Fruit fly (Drosophila melanogaster) whole organism, embryonic: ENCODE measurements around the gene Fdh.
A peak's percentile ranks its signal among the peaks of the same experiment; 100 is the strongest.

Experiments used
- CG11085 ChIP-seq: fragments of 200-800 bp; sonication (Bioruptor generic); IDR thresholded peaks from 2 replicates; pipeline ENCODE4 v1.3.6; 2022; ENCODE audit warnings: missing biosample characterization, missing genetic modification characterization
- CG11398 ChIP-seq: fragments of 200-800 bp; sonication (Bioruptor generic); optimal IDR thresholded peaks from 2 replicates; lab custom pipeline; 2016; ENCODE audit warnings: missing biosample characterization, missing genetic modification characterization
- CG11456 ChIP-seq: fragments of 200-800 bp; sonication (Bioruptor generic); IDR thresholded peaks from 3 replicates; pipeline ENCODE4 v1.3.6; 2022; ENCODE audit warnings: missing biosample characterization, missing genetic modification characterization
- CG12219 ChIP-seq: fragments of 200-800 bp; sonication (Bioruptor generic); optimal IDR thresholded peaks from 3 replicates; lab custom pipeline; 2018; ENCODE audit warnings: missing biosample characterization, mild to moderate bottlenecking, missing genetic modification characterization
- CG12236 ChIP-seq: fragments of 200-800 bp; sonication (Bioruptor generic); optimal IDR thresholded peaks from 2 replicates; lab custom pipeline; 2016; ENCODE audit warnings: missing biosample characterization, missing genetic modification characterization
- CG13775 ChIP-seq: fragments of 200-800 bp; sonication (Bioruptor generic); optimal IDR thresholded peaks from 3 replicates; lab custom pipeline; 2017; ENCODE audit warnings: missing biosample characterization, mild to moderate bottlenecking, missing genetic modification characterization
- CG17186 ChIP-seq: fragments of 200-800 bp; sonication (Bioruptor generic); optimal IDR thresholded peaks from 3 replicates; lab custom pipeline; 2017; ENCODE audit warnings: missing biosample characterization, missing genetic modification reagents, missing genetic modification characterization
- CG17385 ChIP-seq: fragments of 200-800 bp; sonication (Bioruptor generic); optimal IDR thresholded peaks from 3 replicates; lab custom pipeline; 2018; ENCODE audit warnings: missing biosample characterization, mild to moderate bottlenecking, missing genetic modification characterization
- CG2678 ChIP-seq: fragments of 200-800 bp; sonication (Bioruptor generic); optimal IDR thresholded peaks from 3 replicates; lab custom pipeline; 2019; ENCODE audit warnings: missing biosample characterization, mild to moderate bottlenecking, missing genetic modification characterization, moderate library complexity
- CG32532 ChIP-seq: fragments of 200-800 bp; sonication (Bioruptor generic); IDR thresholded peaks from 2 replicates; pipeline ENCODE4 v1.3.6; 2022; ENCODE audit warnings: missing biosample characterization, missing genetic modification characterization
- CG4328 ChIP-seq: fragments of 200-800 bp; sonication (Bioruptor generic); optimal IDR thresholded peaks from 3 replicates; lab custom pipeline; 2017; ENCODE audit warnings: missing biosample characterization, missing genetic modification reagents, missing genetic modification characterization
- CG43689 ChIP-seq: fragments of 200-800 bp; sonication (Bioruptor generic); IDR thresholded peaks from 2 replicates; pipeline ENCODE4 v1.3.6; 2022; ENCODE audit warnings: missing biosample characterization, missing genetic modification characterization
- CG4404 ChIP-seq: fragments of 200-800 bp; sonication (Bioruptor generic); IDR thresholded peaks from 2 replicates; pipeline ENCODE4 v1.3.6; 2022; ENCODE audit warnings: missing biosample characterization, missing genetic modification characterization
- CG6272 ChIP-seq: fragments of 200-800 bp; sonication (Bioruptor generic); IDR thresholded peaks from 2 replicates; pipeline ENCODE4 v1.3.6; 2022; ENCODE audit warnings: missing biosample characterization, missing genetic modification characterization
- CG7556 ChIP-seq: fragments of 200-800 bp; sonication (Bioruptor generic); optimal IDR thresholded peaks from 2 replicates; lab custom pipeline; 2017; ENCODE audit warnings: missing biosample characterization, mild to moderate bottlenecking, missing genetic modification characterization
- CG7839 ChIP-seq: fragments of 200-800 bp; sonication (Bioruptor generic); optimal IDR thresholded peaks from 3 replicates; lab custom pipeline; 2018; ENCODE audit warnings: missing biosample characterization, mild to moderate bottlenecking, missing genetic modification characterization, moderate library complexity
- CG9609 ChIP-seq: fragments of 200-800 bp; sonication (Bioruptor generic); optimal IDR thresholded peaks from 3 replicates; lab custom pipeline; 2016; ENCODE audit warnings: missing biosample characterization, missing genetic modification characterization
- CG9727 ChIP-seq: fragments of 200-800 bp; sonication (Bioruptor generic); optimal IDR thresholded peaks from 3 replicates; lab custom pipeline; 2017; ENCODE audit warnings: missing biosample characterization, mild to moderate bottlenecking, missing genetic modification characterization
- CG9797 ChIP-seq: fragments of 200-800 bp; sonication (Bioruptor generic); optimal IDR thresholded peaks from 3 replicates; lab custom pipeline; 2018; ENCODE audit warnings: missing biosample characterization, mild to moderate bottlenecking, missing genetic modification characterization
- CG9876 ChIP-seq: fragments of 200-800 bp; sonication (Bioruptor generic); optimal IDR thresholded peaks from 2 replicates; lab custom pipeline; 2016; ENCODE audit warnings: missing biosample characterization, missing genetic modification characterization
- Elba2 ChIP-seq: fragments of 200-800 bp; sonication (Bioruptor generic); optimal IDR thresholded peaks from 3 replicates; lab custom pipeline; 2016; ENCODE audit warnings: missing biosample characterization, missing genetic modification characterization
- Ets65A ChIP-seq: fragments of 200-800 bp; sonication (Bioruptor generic); peaks from one replicate; lab custom pipeline; 2016; ENCODE audit warnings: missing biosample characterization, missing genetic modification characterization
- Ets97D ChIP-seq: fragments of 200-800 bp; sonication (Bioruptor generic); optimal IDR thresholded peaks from 3 replicates; lab custom pipeline; 2016; ENCODE audit warnings: missing biosample characterization, missing genetic modification characterization
- Fer3 ChIP-seq: fragments of 200-800 bp; sonication (Bioruptor generic); optimal IDR thresholded peaks from 2 replicates; lab custom pipeline; 2018; ENCODE audit warnings: missing biosample characterization, mild to moderate bottlenecking, missing genetic modification characterization, moderate library complexity
- HLH3B ChIP-seq: fragments of 200-800 bp; sonication (Bioruptor generic); IDR thresholded peaks from 2 replicates; pipeline ENCODE4 v1.3.6; 2022; ENCODE audit warnings: missing biosample characterization, missing genetic modification characterization
- Kr ChIP-seq: fragments of 200-800 bp; sonication (Bioruptor generic); optimal IDR thresholded peaks from 2 replicates; lab custom pipeline; 2017; ENCODE audit warnings: missing biosample characterization, mild to moderate bottlenecking, missing genetic modification characterization
- Mrtf ChIP-seq: fragments of 200-800 bp; sonication (Bioruptor generic); IDR thresholded peaks from 3 replicates; pipeline ENCODE4 v1.3.6; 2022; ENCODE audit warnings: missing biosample characterization, missing genetic modification characterization
- Stat92E ChIP-seq, 3 experiments: fragments of >200 bp in 2 of 3; fragments of 200-800 bp in 1 of 3; sonication (Bioruptor generic) in 1 of 3; optimal IDR thresholded peaks; 2 replicates each; lab custom pipeline; 2017 to 2019; ENCODE audit warnings: missing biosample characterization in 3 of 3, missing genetic modification characterization in 3 of 3, mild to moderate bottlenecking in 1 of 3, moderate library complexity in 1 of 3
- Xrp1 ChIP-seq: fragments of 200-800 bp; sonication (Bioruptor generic); IDR thresholded peaks from 2 replicates; pipeline ENCODE4 v1.3.6; 2022; ENCODE audit warnings: missing biosample characterization, missing genetic modification characterization
- aop ChIP-seq: fragments of 200-800 bp; sonication (Bioruptor generic); IDR thresholded peaks from 2 replicates; pipeline ENCODE4 v1.3.6; 2022; ENCODE audit warnings: missing biosample characterization, missing genetic modification characterization
- ap ChIP-seq: fragments of 200-800 bp; sonication (Bioruptor generic); IDR thresholded peaks from 2 replicates; pipeline ENCODE4 v1.3.6; 2022; ENCODE audit warnings: missing biosample characterization, missing genetic modification characterization
- bowl ChIP-seq: fragments of 200-800 bp; sonication (Bioruptor generic); IDR thresholded peaks from 2 replicates; pipeline ENCODE4 v1.3.6; 2022; ENCODE audit warnings: missing biosample characterization, missing genetic modification characterization
- caup ChIP-seq: fragments of 200-800 bp; sonication (Bioruptor generic); optimal IDR thresholded peaks from 3 replicates; lab custom pipeline; 2017; ENCODE audit warnings: missing biosample characterization, mild to moderate bottlenecking, missing genetic modification characterization, moderate library complexity; ENCODE audit not compliant: severe bottlenecking
- cg ChIP-seq: fragments of 200-800 bp; sonication (Bioruptor generic); optimal IDR thresholded peaks from 3 replicates; lab custom pipeline; 2019; ENCODE audit warnings: missing biosample characterization, mild to moderate bottlenecking, missing genetic modification characterization, moderate library complexity
- disco-r ChIP-seq: fragments of 200-800 bp; sonication (Bioruptor generic); optimal IDR thresholded peaks from 2 replicates; lab custom pipeline; 2016; ENCODE audit warnings: missing biosample characterization, missing genetic modification characterization
- dpn ChIP-seq, 2 experiments: fragments of 200-800 bp; sonication (Bioruptor generic); optimal IDR thresholded peaks; 3 replicates each; lab custom pipeline; 2016; ENCODE audit warnings: missing biosample characterization in 2 of 2, missing genetic modification characterization in 2 of 2
- fd3F ChIP-seq: fragments of 200-800 bp; sonication (Bioruptor generic); optimal IDR thresholded peaks from 2 replicates; lab custom pipeline; 2018; ENCODE audit warnings: missing biosample characterization, mild to moderate bottlenecking, missing genetic modification characterization, moderate library complexity
- grau ChIP-seq: fragments of 200-800 bp; optimal IDR thresholded peaks from 3 replicates; lab custom pipeline; 2019; ENCODE audit warnings: missing biosample characterization, mild to moderate bottlenecking, missing genetic modification characterization, moderate library complexity
- klu ChIP-seq: fragments of 200-800 bp; sonication (Bioruptor generic); IDR thresholded peaks from 2 replicates; pipeline ENCODE4 v1.3.6; 2022; ENCODE audit warnings: missing biosample characterization, missing genetic modification characterization
- lola ChIP-seq, 3 experiments: fragments of >200 bp in 2 of 3; fragments of 200-800 bp in 1 of 3; sonication (Bioruptor generic) in 1 of 3; optimal IDR thresholded peaks; 2 replicates each; lab custom pipeline; 2017 to 2019; ENCODE audit warnings: missing biosample characterization in 3 of 3, missing genetic modification characterization in 3 of 3, mild to moderate bottlenecking in 1 of 3, moderate library complexity in 1 of 3
- maf-S ChIP-seq: fragments of 200-800 bp; sonication (Bioruptor generic); optimal IDR thresholded peaks from 2 replicates; lab custom pipeline; 2016; ENCODE audit warnings: missing biosample characterization, missing genetic modification characterization
- nom ChIP-seq: fragments of 200-800 bp; sonication (Bioruptor generic); optimal IDR thresholded peaks from 2 replicates; lab custom pipeline; 2017; ENCODE audit warnings: missing biosample characterization, missing genetic modification characterization, mild to moderate bottlenecking, moderate library complexity, missing genetic modification reagents
- org-1 ChIP-seq: fragments of 200-800 bp; sonication (Bioruptor generic); optimal IDR thresholded peaks from 2 replicates; lab custom pipeline; 2017; ENCODE audit warnings: missing biosample characterization, missing genetic modification characterization
- pb ChIP-seq: fragments of 200-800 bp; sonication (Bioruptor generic); optimal IDR thresholded peaks from 3 replicates; lab custom pipeline; 2016; ENCODE audit warnings: missing biosample characterization, missing genetic modification characterization
- ranshi ChIP-seq: fragments of 200-800 bp; sonication (Bioruptor generic); IDR thresholded peaks from 2 replicates; pipeline ENCODE4 v1.3.6; 2022; ENCODE audit warnings: missing biosample characterization, missing genetic modification characterization
- row ChIP-seq: fragments of 200-800 bp; sonication (Bioruptor generic); IDR thresholded peaks from 3 replicates; pipeline ENCODE4 v1.3.6; 2022; ENCODE audit warnings: missing biosample characterization, missing genetic modification characterization
- sug ChIP-seq: fragments of 200-800 bp; optimal IDR thresholded peaks from 2 replicates; lab custom pipeline; 2019; ENCODE audit warnings: missing biosample characterization, mild to moderate bottlenecking, missing genetic modification characterization, moderate library complexity
- trh ChIP-seq: fragments of 200-800 bp; sonication (Bioruptor generic); optimal IDR thresholded peaks from 2 replicates; lab custom pipeline; 2016; ENCODE audit warnings: missing biosample characterization, missing genetic modification characterization
- twi ChIP-seq: fragments of 200-800 bp; optimal IDR thresholded peaks from 2 replicates; lab custom pipeline; 2019; ENCODE audit warnings: missing biosample characterization, mild to moderate bottlenecking, missing genetic modification characterization, moderate library complexity
- usp ChIP-seq: fragments of >200 bp; optimal IDR thresholded peaks from 2 replicates; lab custom pipeline; 2017; ENCODE audit warnings: missing biosample characterization, missing genetic modification characterization

The Fdh gene

DNA sequence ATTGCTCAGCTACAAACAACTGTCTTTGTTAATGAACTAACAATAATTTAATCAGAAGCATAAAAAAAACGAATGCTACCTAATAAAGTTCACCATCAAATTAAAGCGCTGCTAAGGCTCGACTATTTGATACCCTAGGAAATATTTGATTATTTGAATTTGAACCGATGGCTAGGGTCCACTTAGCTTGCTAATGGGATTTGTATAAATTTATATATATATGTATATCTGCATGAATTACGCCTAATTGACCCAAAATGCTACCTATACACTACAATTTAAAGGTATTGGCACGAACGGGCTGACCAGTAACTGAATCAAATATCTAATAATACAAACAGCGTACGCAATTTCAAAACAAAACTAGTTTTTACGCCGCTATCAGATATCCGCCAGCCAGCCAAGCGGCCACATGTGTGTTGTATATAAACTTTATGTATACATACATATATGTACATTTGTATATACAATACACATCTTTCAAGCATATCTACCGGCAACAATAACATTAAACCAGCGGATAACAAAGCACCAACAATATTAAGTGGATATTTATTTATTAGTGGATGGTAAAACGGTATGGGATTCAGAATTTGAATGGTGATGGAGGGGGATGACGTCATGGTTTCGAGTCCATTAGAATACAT lies 12.0 kb upstream of the Fdh start (continued):
- TF ChIP-seq pb (GFP tag; lab: Kevin White, UChicago): no peak
- peak; percentile 68; the same call in 1 of the 2 replicates for TF ChIP-seq Xrp1 (GFP tag; lab: Robert Waterston, UW)
- TF ChIP-seq CG2678 (tag; lab: Kevin White, UChicago): peak; percentile 90
- TF ChIP-seq fd3F (GFP tag; lab: Kevin White, UChicago): peak; percentile 63
- peak; percentile 16 for TF ChIP-seq Ets97D (GFP tag; lab: Kevin White, UChicago)
- TF ChIP-seq cg (GFP tag; lab: Kevin White, UChicago): peak; percentile 3
- no peak for TF ChIP-seq usp
- peak; percentile 23 for TF ChIP-seq Ets65A (GFP tag; lab: Kevin White, UChicago)
- TF ChIP-seq CG7839 (tag; lab: Kevin White, UChicago): peak; percentile 88
- peak; percentile 89 for TF ChIP-seq caup (GFP tag; lab: Kevin White, UChicago)
- peak; percentile 75 for TF ChIP-seq grau
- no peak for TF ChIP-seq nom (GFP tag; lab: Kevin White, UChicago)
- TF ChIP-seq CG11085 (GFP tag; lab: Robert Waterston, UW): peak; percentile 73
- peak; percentile 1 for TF ChIP-seq twi (tag; lab: Kevin White, UChicago)
- TF ChIP-seq ranshi (GFP tag; lab: Robert Waterston, UW): peak; percentile 79
- TF ChIP-seq CG9609 (GFP tag; lab: Kevin White, UChicago): no peak
- TF ChIP-seq CG32532 (GFP tag; lab: Robert Waterston, UW): peak; percentile 94
- peak; percentile 60 for TF ChIP-seq CG7556
- TF ChIP-seq CG9876 (GFP tag; lab: Kevin White, UChicago): no peak
- TF ChIP-seq CG12236 (GFP tag; lab: Kevin White, UChicago): no peak
- TF ChIP-seq bowl (GFP tag; lab: Robert Waterston, UW): peak; percentile 64; the same call in 1 of the 2 replicates
- TF ChIP-seq klu: peak; percentile 54
- TF ChIP-seq CG9727 (GFP tag; lab: Kevin White, UChicago): peak; percentile 77
- no peak for TF ChIP-seq CG9797
- TF ChIP-seq CG4328 (GFP tag; lab: Kevin White, UChicago): no peak
- TF ChIP-seq Stat92E (GFP tag; optimal IDR thresholded peaks at IDR 0.05; lab: Kevin White, UChicago): no peak
- TF ChIP-seq trh (GFP tag; lab: Kevin White, UChicago): no peak
- TF ChIP-seq CG4404 (GFP tag; lab: Robert Waterston, UW): peak; percentile 41
- TF ChIP-seq Mrtf (GFP tag; lab: Robert Waterston, UW): peak; percentile 77; the same call in 2 of the 3 replicates
- TF ChIP-seq CG6272 (GFP tag; lab: Robert Waterston, UW): peak; percentile 72
- peak; percentile 65 for TF ChIP-seq CG17385 (GFP tag; lab: Kevin White, UChicago)
- peak; percentile 85 for TF ChIP-seq row (GFP tag; lab: Robert Waterston, UW)
- TF ChIP-seq CG11398 (GFP tag; lab: Kevin White, UChicago): no peak
- TF ChIP-seq HLH3B (GFP tag; lab: Robert Waterston, UW): peak; percentile 83
- no peak for TF ChIP-seq disco-r
- TF ChIP-seq CG11456 (GFP tag; lab: Robert Waterston, UW): peak; percentile 88
- no peak for TF ChIP-seq Elba2 (GFP tag; lab: Kevin White, UChicago)
- TF ChIP-seq org-1: peak; percentile 14
- peak; percentile 51 for TF ChIP-seq CG12219
- peak; percentile 60 for TF ChIP-seq CG43689
- TF ChIP-seq Fer3 (tag; lab: Kevin White, UChicago): peak; percentile 80
- TF ChIP-seq CG17186: no peak
- no peak for TF ChIP-seq sug
- TF ChIP-seq Kr: no peak
- TF ChIP-seq aop (GFP tag; lab: Robert Waterston, UW): no peak
- peak; percentile 54 for TF ChIP-seq ap
- TF ChIP-seq maf-S (GFP tag; lab: Kevin White, UChicago): no peak
- TF ChIP-seq dpn (GFP tag; optimal IDR thresholded peaks at IDR 0.05; lab: Kevin White, UChicago): peak; percentile 6 to 34
- peak; percentile 11 for TF ChIP-seq CG13775 (GFP tag; lab: Kevin White, UChicago)
- no peak for TF ChIP-seq lola (GFP tag; optimal IDR thresholded peaks at IDR 0.05; lab: Kevin White, UChicago)
